Worm (Caenorhabditis elegans): ENCODE data around the gene pdtf-1.
"Not testable (repeated sequence)": the region's sequence is repeated elsewhere in the genome, so short reads cannot be mapped to it uniquely, and the experiment has no call there.

The pdtf-1 gene

ce11 chrIV:8463716-8464115 lies 30.9 kb downstream of the pdtf-1 start, which contains the start of gene str-176:
Gene str-176 (minus strand): TSS chrIV:8463816.
- TF ChIP-seq hlh-11 (tag; optimal IDR thresholded peaks at IDR 0.05) (no peak), mes-2 (tag; optimal IDR thresholded peaks at IDR 0.05; ENCODE audit: poor library complexity, severe bottlenecking) (no peak), Y105C5A.15 (GFP tag; IDR thresholded peaks at IDR 0.05) (no peak)

ce11 chrIV:8464187-8464586 lies 31.3 kb downstream of the pdtf-1 start:
- TF ChIP-seq F49E8.2 (tag; optimal IDR thresholded peaks at IDR 0.05; ENCODE audit: borderline replicate concordance): no peak
- TF ChIP-seq hlh-30 (tag; optimal IDR thresholded peaks at IDR 0.05; ENCODE audit: insufficient read depth): peak; percentile 22
- TF ChIP-seq mdl-1 (tag; optimal IDR thresholded peaks at IDR 0.05): peak in 1 of 2 experiments; percentile 63
- TF ChIP-seq nhr-28 (tag; optimal IDR thresholded peaks at IDR 0.05): peak; percentile 40
- peak; percentile 19; the same call in 1 of the 2 replicates for TF ChIP-seq dmd-6 (GFP tag; IDR thresholded peaks at IDR 0.05)

- TF ChIP-seq snpc-1.2 (GFP tag; IDR thresholded peaks at IDR 0.05): 0 out of 2 replicates have a peak, but pooled peaks have one; percentile 27
Measured at ce11 chrIV:8467343-8467742, 34.5 kb downstream of the pdtf-1 start.

- TF ChIP-seq lin-1 (GFP tag; IDR thresholded peaks at IDR 0.05): 0 out of 2 replicates have a peak, but pooled peaks have one; percentile 8
- 0 out of 2 replicates have a peak, but pooled peaks have one; percentile 6 for TF ChIP-seq pha-4 (GFP tag; IDR thresholded peaks at IDR 0.05)
- not testable (repeated sequence) for TF ChIP-seq pha-4 (tag; optimal IDR thresholded peaks at IDR 0.05)
- TF ChIP-seq Y105C5A.15 (GFP tag; IDR thresholded peaks at IDR 0.05): peak; percentile 73; the same call in 1 of the 2 replicates
- TF ChIP-seq F26F4.8 (GFP tag; conservative IDR thresholded peaks at IDR 0.05): 0 out of 2 replicates have a peak, but pooled peaks have one; percentile 7
- TF ChIP-seq vab-7 (GFP tag; IDR thresholded peaks at IDR 0.05): peak; percentile 46; the same call in 1 of the 2 replicates
- 0 out of 2 replicates have a peak, but pooled peaks have one; percentile 42 for TF ChIP-seq lim-7 (GFP tag; IDR thresholded peaks at IDR 0.05)
- TF ChIP-seq mdt-29 (GFP tag; IDR thresholded peaks at IDR 0.05): peak; percentile 79
Measured at ce11 chrIV:8468729-8469340, 36.0 kb downstream of the pdtf-1 start.

- TF ChIP-seq php-3 (GFP tag; IDR thresholded peaks at IDR 0.05) (no peak), hif-1 (tag; optimal IDR thresholded peaks at IDR 0.05) (no peak), ceh-62 (tag; optimal IDR thresholded peaks at IDR 0.05) (no peak)
Measured at ce11 chrIV:8472493-8472892, 39.7 kb downstream of the pdtf-1 start, which contains the start of gene oat-1. Gene oat-1 (minus strand): TSS chrIV:8472593.

- TF ChIP-seq hlh-11 (tag; optimal IDR thresholded peaks at IDR 0.05) (no peak), hlh-30 (tag; optimal IDR thresholded peaks at IDR 0.05; ENCODE audit: insufficient read depth) (no peak), zip-11 (GFP tag; IDR thresholded peaks at IDR 0.05) (no peak), snpc-1.2 (GFP tag; IDR thresholded peaks at IDR 0.05) (no peak), lir-3 (tag; optimal IDR thresholded peaks at IDR 0.05) (no peak), dmd-8 (GFP tag; IDR thresholded peaks at IDR 0.05) (no peak), mxl-2 (GFP tag; conservative IDR thresholded peaks at IDR 0.05) (no peak), rbr-2 (tag; optimal IDR thresholded peaks at IDR 0.05) (no peak), aha-1 (tag) (peak; percentile 4), unc-62 (GFP tag; optimal IDR thresholded peaks at IDR 0.05 in 1 of 2) (peak in 1 of 2 experiments; percentile 70), unc-62 (tag; optimal IDR thresholded peaks at IDR 0.05) (no peak), lim-7 (GFP tag; IDR thresholded peaks at IDR 0.05) (no peak), nhr-48 (tag; optimal IDR thresholded peaks at IDR 0.05) (no peak), tag-97 (GFP tag; IDR thresholded peaks at IDR 0.05) (no peak), fos-1 (tag; optimal IDR thresholded peaks at IDR 0.05) (no peak)
Measured at ce11 chrIV:8473756-8474155, 40.9 kb downstream of the pdtf-1 start, which contains the start of gene C28C12.11. Gene C28C12.11 (plus strand): TSS chrIV:8474056.

Data from whole organism, L4 larva.